Worm (Caenorhabditis elegans) whole organism, L3 larva: Measurements from ENCODE around the gene F55C5.10.

Experiments
- R02D3.7 ChIP-seq: fragments of 150-350 bp; optimal IDR thresholded peaks from 2 replicates; lab custom pipeline; 2014; ENCODE audit warnings: missing biosample characterization, missing genetic modification characterization
- ceh-16 ChIP-seq: sonication (generic microtip); optimal IDR thresholded peaks from 2 replicates; lab custom pipeline; 2017; ENCODE audit warnings: missing biosample characterization, missing genetic modification characterization
- ceh-28 ChIP-seq: fragments of 150-350 bp; optimal IDR thresholded peaks from 2 replicates; lab custom pipeline; 2014; ENCODE audit warnings: missing biosample characterization, missing genetic modification reagents, missing genetic modification characterization
- daf-12 ChIP-seq: fragments of 150-350 bp; optimal IDR thresholded peaks from 2 replicates; lab custom pipeline; 2014; ENCODE audit warnings: missing biosample characterization, missing genetic modification reagents, missing genetic modification characterization
- egl-27 ChIP-seq: sonication (generic microtip); optimal IDR thresholded peaks from 4 replicates; lab custom pipeline; 2017; ENCODE audit warnings: missing biosample characterization, missing genetic modification reagents, missing genetic modification characterization
- egl-5 ChIP-seq: fragments of 150-350 bp; optimal IDR thresholded peaks from 2 replicates; lab custom pipeline; 2017; ENCODE audit warnings: missing biosample characterization, missing genetic modification reagents, missing genetic modification characterization, inconsistent platforms
- elt-1 ChIP-seq: fragments of 150-350 bp; optimal IDR thresholded peaks from 2 replicates; lab custom pipeline; 2014; ENCODE audit warnings: missing biosample characterization, missing genetic modification characterization
- elt-2 ChIP-seq: sonication (generic microtip); optimal IDR thresholded peaks from 2 replicates; lab custom pipeline; 2016; ENCODE audit warnings: missing genetic modification reagents, mild to moderate bottlenecking, missing genetic modification characterization, missing compliant biosample characterization
- elt-3 ChIP-seq, 3 experiments: fragments of 150-350 bp in 1 of 3; sonication (generic microtip) in 2 of 3; optimal IDR thresholded peaks; 2 replicates in 2 of 3; 4 replicates in 1 of 3; lab custom pipeline; 2014 to 2017; ENCODE audit warnings: missing biosample characterization in 3 of 3, missing genetic modification characterization in 3 of 3
- eor-1 ChIP-seq, 2 experiments: fragments of 150-350 bp; optimal IDR thresholded peaks; 2 replicates each; lab custom pipeline; 2014 to 2018; ENCODE audit warnings: missing biosample characterization in 2 of 2, missing genetic modification characterization in 2 of 2
- fos-1 ChIP-seq: fragments of 150-350 bp; optimal IDR thresholded peaks from 2 replicates; lab custom pipeline; 2014; ENCODE audit warnings: missing biosample characterization, missing genetic modification characterization
- jun-1 ChIP-seq: fragments of 150-350 bp; optimal IDR thresholded peaks from 2 replicates; lab custom pipeline; 2014; ENCODE audit warnings: missing biosample characterization, missing genetic modification reagents, missing genetic modification characterization
- lin-15B ChIP-seq: fragments of 150-350 bp; optimal IDR thresholded peaks from 2 replicates; lab custom pipeline; 2014; ENCODE audit warnings: missing biosample characterization, missing genetic modification characterization
- lin-39 ChIP-seq: fragments of 150-350 bp; optimal IDR thresholded peaks from 2 replicates; lab custom pipeline; 2018; ENCODE audit warnings: missing biosample characterization, missing genetic modification reagents, missing genetic modification characterization
- mdl-1 ChIP-seq: fragments of 150-350 bp; optimal IDR thresholded peaks from 2 replicates; lab custom pipeline; 2014; ENCODE audit warnings: missing biosample characterization, missing genetic modification characterization
- nhr-11 ChIP-seq: fragments of 150-350 bp; optimal IDR thresholded peaks from 2 replicates; lab custom pipeline; 2014; ENCODE audit warnings: missing biosample characterization, missing genetic modification characterization
- nhr-12 ChIP-seq: fragments of 150-350 bp; optimal IDR thresholded peaks from 2 replicates; lab custom pipeline; 2014; ENCODE audit warnings: missing biosample characterization, missing genetic modification characterization
- nhr-237 ChIP-seq: fragments of 150-350 bp; optimal IDR thresholded peaks from 2 replicates; lab custom pipeline; 2014; ENCODE audit warnings: missing biosample characterization, missing genetic modification characterization
- nhr-25 ChIP-seq: sonication (generic microtip); optimal IDR thresholded peaks from 2 replicates; lab custom pipeline; 2017; ENCODE audit warnings: missing biosample characterization, missing genetic modification characterization
- nhr-28 ChIP-seq: fragments of 150-350 bp; optimal IDR thresholded peaks from 2 replicates; lab custom pipeline; 2014; ENCODE audit warnings: missing biosample characterization, missing genetic modification characterization
- nhr-43 ChIP-seq: sonication (generic microtip); optimal IDR thresholded peaks from 2 replicates; lab custom pipeline; 2016; ENCODE audit warnings: mild to moderate bottlenecking, missing genetic modification characterization, missing compliant biosample characterization; ENCODE audit not compliant: poor library complexity, severe bottlenecking
- nhr-67 ChIP-seq: fragments of 150-350 bp; optimal IDR thresholded peaks from 2 replicates; lab custom pipeline; 2014; ENCODE audit warnings: missing biosample characterization, missing genetic modification characterization
- nhr-76 ChIP-seq: fragments of 150-350 bp; sonication (generic microtip); optimal IDR thresholded peaks from 5 replicates; lab custom pipeline; 2014; ENCODE audit warnings: missing biosample characterization, missing genetic modification characterization
- nhr-77 ChIP-seq: fragments of 150-350 bp; optimal IDR thresholded peaks from 2 replicates; lab custom pipeline; 2014; ENCODE audit warnings: missing biosample characterization, missing genetic modification characterization
- pha-4 ChIP-seq: fragments of 150-350 bp; optimal IDR thresholded peaks from 2 replicates; lab custom pipeline; 2014; ENCODE audit warnings: missing biosample characterization, missing genetic modification reagents, missing genetic modification characterization
- pqm-1 ChIP-seq: fragments of 150-350 bp; optimal IDR thresholded peaks from 2 replicates; lab custom pipeline; 2017; ENCODE audit warnings: missing biosample characterization, missing genetic modification characterization, inconsistent platforms
- tbx-2 ChIP-seq: sonication (generic microtip); optimal IDR thresholded peaks from 2 replicates; lab custom pipeline; 2016; ENCODE audit warnings: mild to moderate bottlenecking, missing genetic modification characterization, missing compliant biosample characterization
- unc-62 ChIP-seq: fragments of 150-350 bp; sonication (generic microtip); optimal IDR thresholded peaks from 4 replicates; lab custom pipeline; 2014; ENCODE audit warnings: missing biosample characterization, missing genetic modification reagents, missing genetic modification characterization
- zag-1 ChIP-seq: fragments of 150-350 bp; optimal IDR thresholded peaks from 2 replicates; lab custom pipeline; 2014; ENCODE audit warnings: missing biosample characterization, missing genetic modification characterization
- ztf-11 ChIP-seq: fragments of 150-350 bp; optimal IDR thresholded peaks from 2 replicates; lab custom pipeline; 2014; ENCODE audit warnings: missing biosample characterization, missing genetic modification characterization
- ztf-4 ChIP-seq: fragments of 150-350 bp; optimal IDR thresholded peaks from 2 replicates; lab custom pipeline; 2014; ENCODE audit warnings: missing biosample characterization, missing genetic modification characterization

The F55C5.10 gene

DNA sequence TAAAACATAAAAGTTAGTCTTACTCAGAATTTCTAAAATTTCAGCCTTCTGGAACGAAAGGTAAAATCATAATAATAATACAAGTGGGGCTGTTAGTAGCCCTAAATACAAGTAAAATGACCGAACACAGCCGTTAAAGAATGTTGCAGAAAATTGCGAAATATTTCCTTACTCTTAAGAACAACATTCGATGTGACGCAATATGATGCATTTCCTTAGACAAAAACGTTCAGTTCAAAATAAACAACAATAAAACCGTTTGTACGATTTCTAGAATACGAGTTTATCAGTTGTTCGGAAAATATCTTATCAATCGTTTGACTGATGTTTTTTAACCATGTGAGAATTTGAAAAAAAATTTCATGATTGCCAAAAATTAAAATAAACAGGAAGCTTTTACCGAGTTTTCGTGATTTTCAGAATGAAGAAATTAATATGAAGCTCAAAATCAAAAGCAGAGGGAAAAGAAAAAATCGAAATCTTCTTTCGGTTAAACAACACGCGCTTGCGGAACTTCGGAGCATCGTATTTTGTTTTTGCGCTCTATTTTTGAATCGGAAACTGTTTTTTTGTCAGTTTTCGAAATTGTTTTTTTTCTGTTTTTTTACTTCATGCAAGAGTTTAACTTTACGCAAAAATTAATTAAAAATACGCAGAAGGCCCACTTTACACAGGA is 37.4 kb upstream of the F55C5.10 start:
- TF ChIP-seq pha-4 (tag; lab: Kevin White, UChicago) = peak; percentile 23
- TF ChIP-seq elt-2 (tag; lab: Kevin White, UChicago) = peak; percentile 63
- TF ChIP-seq nhr-11 = no peak
- TF ChIP-seq lin-15B (tag; lab: Kevin White, UChicago) = peak; percentile 19
- TF ChIP-seq elt-1 (tag; lab: Kevin White, UChicago) = no peak

DNA sequence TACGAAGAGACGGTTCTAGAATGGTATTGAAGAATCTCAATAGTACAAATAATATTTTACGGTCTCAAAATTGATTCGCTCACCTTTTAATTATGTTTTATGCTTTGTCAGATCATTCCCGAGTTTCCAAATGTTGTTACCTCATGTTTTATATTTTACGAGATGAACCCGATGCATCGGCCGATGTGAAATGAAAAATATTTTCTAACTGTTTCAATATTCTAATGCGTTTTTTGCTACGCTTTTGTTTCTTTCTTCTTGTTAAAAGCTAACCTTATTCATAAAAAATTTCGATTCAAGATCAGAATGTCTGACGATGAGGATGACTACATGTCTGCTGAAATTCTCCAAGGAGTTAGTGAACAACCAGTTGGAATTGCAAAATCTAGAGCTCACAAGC is 32.2 kb upstream of the F55C5.10 start, which contains the start of gene T04H1.5:
Gene T04H1.5 (plus strand): TSS at position 301 of the 400 bp plus-strand sequence.
- TF ChIP-seq ztf-4 (no peak), elt-2 (tag; lab: Kevin White, UChicago) (no peak), daf-12 (tag; lab: Kevin White, UChicago) (no peak), fos-1 (tag; lab: Kevin White, UChicago) (no peak), pha-4 (tag; lab: Kevin White, UChicago) (no peak), jun-1 (tag; lab: Kevin White, UChicago) (no peak), egl-5 (tag; lab: Kevin White, UChicago) (no peak), nhr-67 (tag; lab: Kevin White, UChicago) (no peak), unc-62 (no peak), tbx-2 (tag; lab: Kevin White, UChicago) (no peak), mdl-1 (no peak), zag-1 (tag; lab: Kevin White, UChicago) (no peak), ztf-11 (tag; lab: Kevin White, UChicago) (no peak), pqm-1 (no peak), ceh-16 (tag; lab: Kevin White, UChicago) (no peak), nhr-28 (tag; lab: Kevin White, UChicago) (no peak)

DNA sequence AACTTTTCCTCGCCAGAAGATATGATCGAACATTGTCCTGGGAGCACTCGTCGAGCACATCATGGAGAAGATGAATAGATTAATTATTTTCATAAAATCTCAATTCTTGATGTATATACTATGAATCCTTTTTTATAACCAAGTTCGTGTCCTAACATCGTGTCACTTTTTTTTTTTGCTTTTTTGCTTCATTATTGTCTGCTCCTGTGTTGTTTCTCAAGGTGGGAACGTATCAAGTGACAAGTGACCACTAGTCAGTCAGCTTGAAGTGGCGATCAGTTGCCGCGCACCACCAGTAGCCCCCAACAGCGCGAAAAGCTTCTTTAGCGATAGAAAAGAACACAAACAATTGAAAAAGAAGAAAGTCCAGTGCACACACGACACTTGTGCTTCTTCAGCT is 31.0 kb upstream of the F55C5.10 start, which contains the start of gene lrx-1:
Gene lrx-1 (plus strand): TSS at position 301 of the 400 bp plus-strand sequence.
- TF ChIP-seq ceh-28 (tag; lab: Kevin White, UChicago) (no peak), zag-1 (tag; lab: Kevin White, UChicago) (no peak), lin-39 (tag; lab: Kevin White, UChicago) (no peak), nhr-43 (tag; lab: Kevin White, UChicago) (no peak), egl-27 (tag; lab: Kevin White, UChicago) (no peak), elt-3 (tag; optimal IDR thresholded peaks at IDR 0.05; lab: Kevin White, UChicago) (no peak), nhr-28 (tag; lab: Kevin White, UChicago) (no peak), ztf-4 (no peak), eor-1 (tag; optimal IDR thresholded peaks at IDR 0.05; lab: Kevin White, UChicago) (no peak), nhr-12 (no peak), R02D3.7 (no peak), pqm-1 (no peak), mdl-1 (no peak), egl-5 (tag; lab: Kevin White, UChicago) (no peak), nhr-76 (tag; lab: Kevin White, UChicago) (no peak)

DNA sequence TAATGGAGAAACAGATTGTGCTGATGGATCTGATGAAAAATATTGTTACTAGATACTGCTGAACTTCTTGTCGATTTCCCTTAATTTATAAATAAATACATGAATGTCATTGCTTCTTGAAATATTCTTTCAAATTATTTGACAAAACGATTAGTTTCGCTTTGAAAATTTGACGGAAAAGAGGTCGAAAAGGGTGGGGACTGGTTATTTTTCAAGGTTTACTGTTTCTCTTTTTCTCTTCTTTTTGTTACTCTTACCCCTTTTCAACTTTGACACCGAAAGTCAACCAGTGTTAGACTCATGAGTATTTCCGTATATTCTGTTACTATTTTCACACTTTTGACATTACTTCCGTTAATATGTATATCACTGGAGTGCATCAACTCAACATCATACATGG is 27.9 kb upstream of the F55C5.10 start, which contains the start of gene T04H1.12:
Gene T04H1.12 (plus strand): TSS at position 301 of the 400 bp plus-strand sequence.
- no peak for TF ChIP-seq R02D3.7
- no peak for TF ChIP-seq ceh-28 (tag; lab: Kevin White, UChicago)
- TF ChIP-seq nhr-77 (tag; lab: Kevin White, UChicago) = no peak

DNA sequence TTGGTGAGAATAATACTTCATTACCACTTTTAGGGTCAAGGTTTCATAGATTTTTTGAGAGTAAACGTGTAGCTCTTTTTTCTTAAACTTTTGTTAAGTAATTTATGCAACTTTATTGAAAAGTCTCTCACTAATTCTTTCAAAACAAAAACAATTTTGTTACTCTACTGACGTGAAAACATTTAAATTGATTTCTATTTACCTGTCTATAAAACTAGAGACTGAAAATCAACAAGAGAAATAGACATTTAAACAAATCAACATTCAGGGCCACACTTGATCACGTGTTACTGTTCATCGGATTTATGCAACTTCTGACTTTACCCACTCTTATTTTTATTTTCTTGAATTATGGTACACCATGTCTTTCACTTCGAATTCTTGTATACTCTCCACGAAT is 26.9 kb upstream of the F55C5.10 start, which contains the start of gene ugt-55:
Gene ugt-55 (plus strand): TSS at position 301 of the 400 bp plus-strand sequence.
- TF ChIP-seq nhr-28 (tag; lab: Kevin White, UChicago) (no peak), nhr-237 (tag; lab: Kevin White, UChicago) (no peak)

DNA sequence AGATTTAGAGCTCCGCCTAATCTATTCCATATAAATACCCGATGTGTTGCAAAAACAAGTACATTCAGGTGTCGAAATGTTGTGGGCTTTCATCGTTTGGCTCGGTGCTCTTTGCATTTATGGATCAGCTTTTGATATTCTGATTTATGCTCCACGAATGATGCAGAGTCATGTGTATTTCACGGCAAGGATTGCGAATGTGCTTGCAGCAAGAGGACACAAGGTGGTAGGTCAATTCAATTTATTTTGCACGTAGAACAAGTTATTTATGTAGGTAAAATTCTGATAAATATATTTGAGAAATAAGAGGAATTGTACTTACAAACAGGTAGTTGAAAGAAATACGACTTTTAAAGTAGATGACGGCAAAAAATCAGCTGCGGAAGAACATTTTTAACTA is 24.4 kb upstream of the F55C5.10 start, which contains the start of gene ugt-56:
Gene ugt-56 (plus strand): TSS at position 61 of the 400 bp plus-strand sequence.
- TF ChIP-seq nhr-25 (no peak), pha-4 (tag; lab: Kevin White, UChicago) (no peak), nhr-28 (tag; lab: Kevin White, UChicago) (no peak), zag-1 (tag; lab: Kevin White, UChicago) (no peak), elt-1 (tag; lab: Kevin White, UChicago) (no peak), elt-3 (tag; optimal IDR thresholded peaks at IDR 0.05; lab: Kevin White, UChicago) (no peak), egl-5 (tag; lab: Kevin White, UChicago) (no peak)
